Worm (Caenorhabditis elegans) whole organism, L3 larva: ENCODE data around the gene C25G4.17.

Experiments
- R02D3.7 ChIP-seq: fragments of 150-350 bp; optimal IDR thresholded peaks from 2 replicates; lab custom pipeline; 2014; ENCODE audit warnings: missing biosample characterization, missing genetic modification characterization
- ama-1 ChIP-seq: fragments of 150-350 bp; optimal IDR thresholded peaks from 2 replicates; lab custom pipeline; 2018
- ceh-16 ChIP-seq: sonication (generic microtip); optimal IDR thresholded peaks from 2 replicates; lab custom pipeline; 2017; ENCODE audit warnings: missing biosample characterization, missing genetic modification characterization
- ceh-9 ChIP-seq: sonication (generic microtip); optimal IDR thresholded peaks from 2 replicates; lab custom pipeline; 2018; ENCODE audit warnings: missing biosample characterization, missing genetic modification characterization
- jun-1 ChIP-seq: fragments of 150-350 bp; optimal IDR thresholded peaks from 2 replicates; lab custom pipeline; 2014; ENCODE audit warnings: missing biosample characterization, missing genetic modification reagents, missing genetic modification characterization
- lsy-12 ChIP-seq: sonication (generic microtip); optimal IDR thresholded peaks from 2 replicates; lab custom pipeline; 2016; ENCODE audit warnings: mild to moderate bottlenecking, missing genetic modification characterization, missing compliant biosample characterization
- nfya-1 ChIP-seq: sonication (generic microtip); optimal IDR thresholded peaks from 2 replicates; lab custom pipeline; 2017; ENCODE audit warnings: missing genetic modification characterization, mild to moderate bottlenecking, missing compliant biosample characterization, antibody characterized with exemption, moderate library complexity; ENCODE audit not compliant: insufficient read depth
- nhr-11 ChIP-seq: fragments of 150-350 bp; optimal IDR thresholded peaks from 2 replicates; lab custom pipeline; 2014; ENCODE audit warnings: missing biosample characterization, missing genetic modification characterization
- nhr-237 ChIP-seq: fragments of 150-350 bp; optimal IDR thresholded peaks from 2 replicates; lab custom pipeline; 2014; ENCODE audit warnings: missing biosample characterization, missing genetic modification characterization
- nhr-76 ChIP-seq: fragments of 150-350 bp; sonication (generic microtip); optimal IDR thresholded peaks from 5 replicates; lab custom pipeline; 2014; ENCODE audit warnings: missing biosample characterization, missing genetic modification characterization
- skn-1 ChIP-seq: fragments of 150-350 bp; optimal IDR thresholded peaks from 2 replicates; lab custom pipeline; 2014; ENCODE audit warnings: missing biosample characterization, missing genetic modification characterization
- snpc-4 ChIP-seq: fragments of 150-350 bp; optimal IDR thresholded peaks from 2 replicates; lab custom pipeline; 2014; ENCODE audit warnings: missing biosample characterization, missing genetic modification characterization
- unc-62 ChIP-seq: fragments of 150-350 bp; sonication (generic microtip); optimal IDR thresholded peaks from 4 replicates; lab custom pipeline; 2014; ENCODE audit warnings: missing biosample characterization, missing genetic modification reagents, missing genetic modification characterization

ce11 chrIV:12441715-12442114, at the start of gene C25G4.17:
- no peak for TF ChIP-seq R02D3.7 (tag; lab: Kevin White, UChicago)
- no peak for TF ChIP-seq lsy-12 (tag; lab: Kevin White, UChicago)
- no peak for TF ChIP-seq ama-1 (lab: Kevin White, UChicago)
- no peak for TF ChIP-seq nhr-76 (tag; lab: Kevin White, UChicago)
- TF ChIP-seq skn-1 = no peak
- no peak for TF ChIP-seq ceh-9 (tag; lab: Kevin White, UChicago)
- no peak for TF ChIP-seq nhr-237
- no peak for TF ChIP-seq ceh-16 (tag; lab: Kevin White, UChicago)
- no peak for TF ChIP-seq nfya-1
- no peak for TF ChIP-seq jun-1 (tag; lab: Kevin White, UChicago)
- no peak for TF ChIP-seq unc-62
- TF ChIP-seq snpc-4 (tag; lab: Kevin White, UChicago) = no peak
- no peak for TF ChIP-seq nhr-11 (tag; lab: Kevin White, UChicago)
